Fruit fly (Drosophila melanogaster) whole organism, wandering third instar larva: ENCODE data around the gene Sgs7.

ENCODE experiments used
- Abd-B ChIP-seq: fragments of >200 bp; optimal IDR thresholded peaks from 2 replicates; lab custom pipeline; 2017; ENCODE audit warnings: missing biosample characterization, missing genetic modification characterization
- CG32264 ChIP-seq: fragments of 200-800 bp; sonication (Bioruptor generic); optimal IDR thresholded peaks from 2 replicates; lab custom pipeline; 2016; ENCODE audit warnings: missing biosample characterization, missing genetic modification characterization
- CG9705 ChIP-seq: fragments of 200-800 bp; sonication (Bioruptor generic); optimal IDR thresholded peaks from 2 replicates; lab custom pipeline; 2018; ENCODE audit warnings: missing biosample characterization, mild to moderate bottlenecking, missing genetic modification characterization
- CrebA ChIP-seq: fragments of 200-800 bp; sonication (Bioruptor generic); optimal IDR thresholded peaks from 2 replicates; lab custom pipeline; 2016; ENCODE audit warnings: missing biosample characterization, mild to moderate bottlenecking, missing genetic modification characterization, borderline replicate concordance
- Dfd ChIP-seq: fragments of >200 bp; optimal IDR thresholded peaks from 2 replicates; lab custom pipeline; 2017; ENCODE audit warnings: missing biosample characterization, missing genetic modification characterization
- Dif ChIP-seq: fragments of 200-275, 200-300 bp; sonication (Bioruptor generic); optimal IDR thresholded peaks from 2 replicates; lab custom pipeline; 2018; ENCODE audit warnings: missing biosample characterization, missing genetic modification characterization; ENCODE audit not compliant: partially characterized antibody
- GATAd ChIP-seq: sonication (Bioruptor generic); optimal IDR thresholded peaks from 2 replicates; lab custom pipeline; 2016; ENCODE audit warnings: missing biosample characterization, missing genetic modification characterization
- HLH106 ChIP-seq: fragments of 200-800 bp; optimal IDR thresholded peaks from 3 replicates; lab custom pipeline; 2019; ENCODE audit warnings: missing biosample characterization, mild to moderate bottlenecking, missing genetic modification characterization, moderate library complexity
- Hnf4 ChIP-seq: fragments of 200-800 bp; sonication (Bioruptor generic); optimal IDR thresholded peaks from 2 replicates; lab custom pipeline; 2016; ENCODE audit warnings: missing biosample characterization, mild to moderate bottlenecking, missing genetic modification characterization
- Hr78 ChIP-seq: fragments of >200 bp; optimal IDR thresholded peaks from 2 replicates; lab custom pipeline; 2017; ENCODE audit warnings: missing biosample characterization, missing genetic modification characterization
- Hr83 ChIP-seq: fragments of 200-300 bp; sonication (Bioruptor generic); optimal IDR thresholded peaks from 2 replicates; lab custom pipeline; 2016; ENCODE audit warnings: missing biosample characterization, mild to moderate bottlenecking, missing genetic modification characterization, moderate library complexity; ENCODE audit not compliant: poor library complexity, severe bottlenecking
- Jra ChIP-seq: sonication (Bioruptor generic); optimal IDR thresholded peaks from 2 replicates; lab custom pipeline; 2016; ENCODE audit warnings: missing biosample characterization, missing genetic modification characterization
- Mio ChIP-seq: sonication (Bioruptor generic); optimal IDR thresholded peaks from 2 replicates; lab custom pipeline; 2016; ENCODE audit warnings: missing biosample characterization, missing genetic modification characterization
- Myc ChIP-seq: fragments of >200 bp; optimal IDR thresholded peaks from 2 replicates; lab custom pipeline; 2017
- N ChIP-seq: fragments of >200 bp; optimal IDR thresholded peaks from 2 replicates; lab custom pipeline; 2018; ENCODE audit warnings: missing biosample characterization, missing external identifiers, missing genetic modification characterization
- OdsH ChIP-seq: fragments of 200-800 bp; sonication (Bioruptor generic); optimal IDR thresholded peaks from 2 replicates; lab custom pipeline; 2016; ENCODE audit warnings: missing biosample characterization, mild to moderate bottlenecking, missing genetic modification characterization
- Rel ChIP-seq, 2 experiments: fragments of 200-800 bp; sonication (Bioruptor generic) in 1 of 2; optimal IDR thresholded peaks; 2 replicates in 1 of 2; 3 replicates in 1 of 2; lab custom pipeline; 2016 to 2019; ENCODE audit warnings: mild to moderate bottlenecking in 2 of 2, missing biosample characterization in 2 of 2, missing genetic modification characterization in 2 of 2, moderate library complexity in 1 of 2
- Sp1 ChIP-seq: fragments of 200-800 bp; sonication (Bioruptor generic); optimal IDR thresholded peaks from 3 replicates; lab custom pipeline; 2019; ENCODE audit warnings: missing biosample characterization, mild to moderate bottlenecking, missing genetic modification characterization, moderate library complexity
- Vsx2 ChIP-seq: fragments of 200-300, 225-300 bp; sonication (Bioruptor generic); optimal IDR thresholded peaks from 2 replicates; lab custom pipeline; 2018; ENCODE audit warnings: missing biosample characterization, missing genetic modification characterization; ENCODE audit not compliant: partially characterized antibody
- br ChIP-seq: fragments of 200-800 bp; sonication (Bioruptor generic); optimal IDR thresholded peaks from 2 replicates; lab custom pipeline; 2016; ENCODE audit warnings: missing biosample characterization, missing genetic modification characterization
- brk ChIP-seq: fragments of 200-800 bp; sonication (Bioruptor generic); optimal IDR thresholded peaks from 2 replicates; lab custom pipeline; 2016; ENCODE audit warnings: missing biosample characterization, mild to moderate bottlenecking, missing genetic modification characterization
- dl ChIP-seq, 2 experiments: fragments of 175-275, 200-275 bp in 1 of 2; fragments of 200-275 bp in 1 of 2; sonication (Bioruptor generic); optimal IDR thresholded peaks; lab custom pipeline; 2018; ENCODE audit warnings: mild to moderate bottlenecking in 2 of 2, missing biosample characterization in 2 of 2, missing genetic modification characterization in 2 of 2, moderate library complexity in 2 of 2; ENCODE audit not compliant: partially characterized antibody in 2 of 2, insufficient read depth in 1 of 2
- dmrt93B ChIP-seq: fragments of 200-800 bp; sonication (Bioruptor generic); optimal IDR thresholded peaks from 2 replicates; lab custom pipeline; 2018; ENCODE audit warnings: missing biosample characterization, mild to moderate bottlenecking, missing genetic modification characterization
- dsf ChIP-seq: sonication (Bioruptor generic); optimal IDR thresholded peaks from 2 replicates; lab custom pipeline; 2016; ENCODE audit warnings: missing biosample characterization, missing genetic modification characterization, borderline replicate concordance
- ey ChIP-seq: fragments of 200-800 bp; sonication (Bioruptor generic); optimal IDR thresholded peaks from 2 replicates; lab custom pipeline; 2016; ENCODE audit warnings: missing biosample characterization, missing genetic modification characterization
- foxo ChIP-seq, 2 experiments: fragments of 200-800 bp; sonication (Bioruptor generic); optimal IDR thresholded peaks; 2 replicates in 1 of 2; 3 replicates in 1 of 2; lab custom pipeline; 2016 to 2017; ENCODE audit warnings: missing biosample characterization in 2 of 2, missing genetic modification characterization in 2 of 2
- fru ChIP-seq: fragments of 200-800 bp; sonication (Bioruptor generic); optimal IDR thresholded peaks from 3 replicates; lab custom pipeline; 2016; ENCODE audit warnings: missing biosample characterization, mild to moderate bottlenecking, missing genetic modification characterization
- h ChIP-seq: fragments of 200-800 bp; sonication (Bioruptor generic); optimal IDR thresholded peaks from 3 replicates; lab custom pipeline; 2016; ENCODE audit warnings: missing biosample characterization, mild to moderate bottlenecking, missing genetic modification characterization
- jim ChIP-seq: fragments of 175-275, 200-325 bp; sonication (Bioruptor generic); optimal IDR thresholded peaks from 2 replicates; lab custom pipeline; 2016; ENCODE audit warnings: missing biosample characterization, mild to moderate bottlenecking, missing genetic modification characterization
- lola ChIP-seq: fragments of >200 bp; optimal IDR thresholded peaks from 2 replicates; lab custom pipeline; 2017; ENCODE audit warnings: missing biosample characterization, missing genetic modification characterization
- pan ChIP-seq: fragments of >200 bp; optimal IDR thresholded peaks from 2 replicates; lab custom pipeline; 2017
- psq ChIP-seq: fragments of 200-800 bp; sonication (Bioruptor generic); optimal IDR thresholded peaks from 3 replicates; lab custom pipeline; 2017; ENCODE audit warnings: missing biosample characterization, mild to moderate bottlenecking, missing genetic modification characterization, moderate library complexity
- rgr ChIP-seq: fragments of 200-800 bp; sonication (Bioruptor generic); optimal IDR thresholded peaks from 3 replicates; lab custom pipeline; 2016; ENCODE audit warnings: missing biosample characterization, mild to moderate bottlenecking, missing genetic modification characterization
- sage ChIP-seq: fragments of 200-800 bp; sonication (Bioruptor generic); optimal IDR thresholded peaks from 2 replicates; lab custom pipeline; 2016; ENCODE audit warnings: missing biosample characterization, mild to moderate bottlenecking, missing genetic modification characterization
- sv ChIP-seq: fragments of 200-800 bp; sonication (Bioruptor generic); optimal IDR thresholded peaks from 3 replicates; lab custom pipeline; 2016; ENCODE audit warnings: missing biosample characterization, missing genetic modification characterization
- tai ChIP-seq: sonication (Bioruptor generic); optimal IDR thresholded peaks from 2 replicates; lab custom pipeline; 2016; ENCODE audit warnings: missing biosample characterization, missing genetic modification characterization
- usp ChIP-seq: fragments of >200 bp; optimal IDR thresholded peaks from 2 replicates; lab custom pipeline; 2017; ENCODE audit warnings: missing biosample characterization, missing genetic modification characterization
- woc ChIP-seq: sonication (Bioruptor generic); optimal IDR thresholded peaks from 2 replicates; lab custom pipeline; 2016; ENCODE audit warnings: missing biosample characterization, mild to moderate bottlenecking, missing genetic modification characterization

The Sgs7 gene

dm6 chr3L:11549432-11549831, 39.8 kb downstream of the Sgs7 start:
- TF ChIP-seq Hr78 (GFP tag; lab: Kevin White, UChicago): no peak
- TF ChIP-seq HLH106 (tag; lab: Kevin White, UChicago): no peak
- TF ChIP-seq GATAd: no peak
- no peak for TF ChIP-seq psq
- no peak for TF ChIP-seq Mio
- TF ChIP-seq sage (GFP tag; lab: Kevin White, UChicago): no peak
- no peak for TF ChIP-seq OdsH (GFP tag; lab: Kevin White, UChicago)
- no peak for TF ChIP-seq Abd-B
- TF ChIP-seq fru: no peak
- no peak for TF ChIP-seq Sp1

- no peak for TF ChIP-seq Jra (GFP tag; lab: Kevin White, UChicago)
- no peak for TF ChIP-seq CG32264
- TF ChIP-seq rgr (GFP tag; lab: Kevin White, UChicago): no peak
- no peak for TF ChIP-seq lola (GFP tag; lab: Kevin White, UChicago)
- TF ChIP-seq OdsH (GFP tag; lab: Kevin White, UChicago): no peak
- TF ChIP-seq woc (GFP tag; lab: Kevin White, UChicago): no peak
- no peak for TF ChIP-seq h (GFP tag; lab: Kevin White, UChicago)
- TF ChIP-seq CrebA: no peak
- no peak for TF ChIP-seq dsf
- TF ChIP-seq Myc: no peak
- no peak for TF ChIP-seq dl (GFP tag; optimal IDR thresholded peaks at IDR 0.05; lab: Kevin White, UChicago; ENCODE audit: insufficient read depth in 1 of 2, partially characterized antibody in 2 of 2)
- no peak for TF ChIP-seq Vsx2 (GFP tag; lab: Kevin White, UChicago)
- TF ChIP-seq dmrt93B (GFP tag; lab: Kevin White, UChicago): no peak
- no peak for TF ChIP-seq sv (GFP tag; lab: Kevin White, UChicago)
Observed at dm6 chr3L:11550359-11551056, 40.8 kb downstream of the Sgs7 start.

- TF ChIP-seq foxo (GFP tag; optimal IDR thresholded peaks at IDR 0.05; lab: Kevin White, UChicago) (peak in 1 of 2 experiments; percentile 43), brk (GFP tag; lab: Kevin White, UChicago) (peak; percentile 1), tai (GFP tag; lab: Kevin White, UChicago) (no peak), jim (GFP tag; lab: Kevin White, UChicago) (no peak), rgr (GFP tag; lab: Kevin White, UChicago) (peak; percentile 43), CrebA (no peak), woc (GFP tag; lab: Kevin White, UChicago) (no peak), dl (GFP tag; optimal IDR thresholded peaks at IDR 0.05; lab: Kevin White, UChicago; ENCODE audit: insufficient read depth in 1 of 2, partially characterized antibody in 2 of 2) (no peak), Abd-B (no peak), dsf (no peak), Hr78 (GFP tag; lab: Kevin White, UChicago) (no peak), Myc (no peak), ey (GFP tag; lab: Kevin White, UChicago) (peak; percentile 39), lola (GFP tag; lab: Kevin White, UChicago) (no peak), Jra (GFP tag; lab: Kevin White, UChicago) (no peak), br (peak; percentile 15), Sp1 (peak; percentile 29), Vsx2 (GFP tag; lab: Kevin White, UChicago) (no peak), CG32264 (no peak), CG9705 (GFP tag; lab: Kevin White, UChicago) (no peak), N (GFP tag; lab: Kevin White, UChicago) (no peak), h (GFP tag; lab: Kevin White, UChicago) (peak; percentile 26), Rel (GFP tag; optimal IDR thresholded peaks at IDR 0.05; lab: Kevin White, UChicago) (no peak), Rel (tag; optimal IDR thresholded peaks at IDR 0.05; lab: Kevin White, UChicago) (no peak), HLH106 (tag; lab: Kevin White, UChicago) (peak; percentile 23), Mio (no peak), pan (lab: Kevin White, UChicago) (no peak), fru (peak; percentile 46), sage (GFP tag; lab: Kevin White, UChicago) (no peak), psq (peak; percentile 12), Hr83 (GFP tag; lab: Kevin White, UChicago) (no peak), dmrt93B (GFP tag; lab: Kevin White, UChicago) (no peak), Hnf4 (GFP tag; lab: Kevin White, UChicago) (peak; percentile 21), sv (GFP tag; lab: Kevin White, UChicago) (no peak), GATAd (no peak), Dif (GFP tag; lab: Kevin White, UChicago) (no peak), OdsH (GFP tag; lab: Kevin White, UChicago) (peak; percentile 28), Dfd (GFP tag; lab: Kevin White, UChicago) (no peak), usp (no peak)
Observed at dm6 chr3L:11551949-11552348, 42.3 kb downstream of the Sgs7 start.
